Worm (Caenorhabditis elegans) whole organism, young adult: ENCODE results near the gene ZK930.2.

Source experiments
- B0261.1 ChIP-seq: sonication (generic microtip); optimal IDR thresholded peaks from 2 replicates; lab custom pipeline; 2016; ENCODE audit warnings: mild to moderate bottlenecking, missing genetic modification characterization, moderate library complexity, missing compliant biosample characterization
- D2030.7 ChIP-seq: fragments of 200-800 bp; sonication (Bioruptor generic); IDR thresholded peaks from 2 replicates; pipeline ENCODE4 v1.3.6; 2022; ENCODE audit warnings: missing genetic modification reagents, missing genetic modification characterization, missing compliant biosample characterization
- K11D2.4 ChIP-seq: fragments of 200-800 bp; sonication (Bioruptor generic); IDR thresholded peaks from 2 replicates; pipeline ENCODE4 v1.3.6; 2022; ENCODE audit warnings: missing genetic modification reagents, missing genetic modification characterization, missing compliant biosample characterization
- K12H6.12 ChIP-seq: fragments of 200-800 bp; sonication (Bioruptor generic); optimal IDR thresholded peaks from 2 replicates; lab custom pipeline; 2018; ENCODE audit warnings: mild to moderate bottlenecking, missing genetic modification characterization, missing compliant biosample characterization
- T26A5.8 ChIP-seq: sonication (generic microtip); optimal IDR thresholded peaks from 2 replicates; lab custom pipeline; 2016; ENCODE audit warnings: missing genetic modification characterization, missing compliant biosample characterization
- akir-1 ChIP-seq: fragments of 200-800 bp; sonication (Bioruptor generic); optimal IDR thresholded peaks from 2 replicates; lab custom pipeline; 2018; ENCODE audit warnings: mild to moderate bottlenecking, missing genetic modification characterization, moderate library complexity, missing compliant biosample characterization
- aptf-2 ChIP-seq: fragments of 200-800 bp; sonication (Bioruptor generic); conservative IDR thresholded peaks from 2 replicates; pipeline ENCODE4 v1.3.6; 2022; ENCODE audit warnings: missing genetic modification reagents, missing genetic modification characterization, missing compliant biosample characterization
- bed-1 ChIP-seq: fragments of 200-800 bp; sonication (Bioruptor generic); IDR thresholded peaks from 2 replicates; pipeline ENCODE4 v1.3.6; 2022; ENCODE audit warnings: missing genetic modification reagents, missing genetic modification characterization, missing compliant biosample characterization
- ceh-27 ChIP-seq: fragments of 200-800 bp; sonication (Bioruptor generic); optimal IDR thresholded peaks from 2 replicates; lab custom pipeline; 2018; ENCODE audit warnings: mild to moderate bottlenecking, missing genetic modification characterization, moderate library complexity, missing compliant biosample characterization
- dox-1 ChIP-seq: fragments of 200-800 bp; sonication (Bioruptor generic); IDR thresholded peaks from 2 replicates; pipeline ENCODE4 v1.3.6; 2022; ENCODE audit warnings: missing genetic modification reagents, missing genetic modification characterization, missing compliant biosample characterization
- efl-1 ChIP-seq: fragments of 150-350 bp; optimal IDR thresholded peaks from 2 replicates; lab custom pipeline; 2014; ENCODE audit warnings: missing biosample characterization, missing genetic modification reagents, missing genetic modification characterization
- egrh-3 ChIP-seq: fragments of 200-800 bp; sonication (Bioruptor generic); IDR thresholded peaks from 2 replicates; pipeline ENCODE4 v1.3.6; 2022; ENCODE audit warnings: missing genetic modification reagents, missing genetic modification characterization, missing compliant biosample characterization
- ets-4 ChIP-seq: fragments of 200-800 bp; sonication (Bioruptor generic); optimal IDR thresholded peaks from 2 replicates; lab custom pipeline; 2018; ENCODE audit warnings: mild to moderate bottlenecking, missing genetic modification characterization, missing compliant biosample characterization
- hmg-1.2 ChIP-seq: fragments of 200-800 bp; sonication (Bioruptor generic); IDR thresholded peaks from 2 replicates; pipeline ENCODE4 v1.3.6; 2022; ENCODE audit warnings: missing genetic modification reagents, missing genetic modification characterization, missing compliant biosample characterization
- hrde-1 ChIP-seq: sonication (generic microtip); optimal IDR thresholded peaks from 2 replicates; lab custom pipeline; 2016; ENCODE audit warnings: missing genetic modification characterization, mild to moderate bottlenecking, missing compliant biosample characterization, moderate library complexity, missing genotype, missing genetic modification reagents, borderline replicate concordance
- hsf-1 ChIP-seq: fragments of 200-800 bp; sonication (Bioruptor generic); IDR thresholded peaks from 2 replicates; pipeline ENCODE4 v1.3.6; 2022; ENCODE audit warnings: missing genetic modification reagents, missing genetic modification characterization, missing compliant biosample characterization
- let-526 ChIP-seq: fragments of 200-800 bp; sonication (Bioruptor generic); IDR thresholded peaks from 2 replicates; pipeline ENCODE4 v1.3.6; 2022; ENCODE audit warnings: missing genetic modification reagents, missing genetic modification characterization, missing compliant biosample characterization
- lsy-27 ChIP-seq: sonication (generic microtip); optimal IDR thresholded peaks from 2 replicates; lab custom pipeline; 2017; ENCODE audit warnings: missing genetic modification characterization, mild to moderate bottlenecking, missing compliant biosample characterization, antibody characterized with exemption, missing genotype, borderline replicate concordance; ENCODE audit not compliant: insufficient read depth
- mes-4 ChIP-seq: sonication (generic microtip); optimal IDR thresholded peaks from 2 replicates; lab custom pipeline; 2016; ENCODE audit warnings: missing genotype, missing genetic modification characterization, missing compliant biosample characterization
- nfyb-1 ChIP-seq: fragments of 200-800 bp; sonication (Bioruptor generic); IDR thresholded peaks from 2 replicates; pipeline ENCODE4 v1.3.6; 2022; ENCODE audit warnings: missing genetic modification reagents, missing genetic modification characterization, missing compliant biosample characterization
- nhr-120 ChIP-seq: fragments of 200-800 bp; sonication (Bioruptor generic); IDR thresholded peaks from 2 replicates; pipeline ENCODE4 v1.3.6; 2022; ENCODE audit warnings: missing genetic modification characterization, missing compliant biosample characterization
- nhr-80 ChIP-seq: sonication (generic microtip); optimal IDR thresholded peaks from 2 replicates; lab custom pipeline; 2016; ENCODE audit warnings: missing genetic modification characterization, missing compliant biosample characterization
- rec-8 ChIP-seq, 2 experiments: sonication (generic microtip); optimal IDR thresholded peaks; 2 replicates each; lab custom pipeline; 2016; ENCODE audit warnings: mild to moderate bottlenecking in 2 of 2, missing genetic modification characterization in 2 of 2, missing genetic modification reagents in 2 of 2, missing genotype in 2 of 2, missing biosample characterization in 1 of 2, missing compliant biosample characterization in 1 of 2, moderate library complexity in 1 of 2
- repo-1 ChIP-seq: sonication (generic microtip); optimal IDR thresholded peaks from 2 replicates; lab custom pipeline; 2017; ENCODE audit warnings: mild to moderate bottlenecking, missing genetic modification characterization, missing compliant biosample characterization
- tbx-9 ChIP-seq: sonication (generic microtip); optimal IDR thresholded peaks from 2 replicates; lab custom pipeline; 2016; ENCODE audit warnings: borderline replicate concordance, missing genetic modification characterization, inconsistent platforms, missing compliant biosample characterization
- unc-130 ChIP-seq: sonication (generic microtip); optimal IDR thresholded peaks from 2 replicates; lab custom pipeline; 2016; ENCODE audit warnings: missing genetic modification reagents, missing genetic modification characterization, missing compliant biosample characterization
- xnd-1 ChIP-seq: sonication (generic microtip); optimal IDR thresholded peaks from 2 replicates; lab custom pipeline; 2016; ENCODE audit warnings: missing genotype, missing genetic modification reagents, missing genetic modification characterization, missing compliant biosample characterization
- zfh-2 ChIP-seq: fragments of 200-800 bp; sonication (Bioruptor generic); conservative IDR thresholded peaks from 2 replicates; pipeline ENCODE4 v1.3.6; 2022; ENCODE audit warnings: missing genetic modification reagents, missing genetic modification characterization, missing compliant biosample characterization
- ztf-25 ChIP-seq: fragments of 200-800 bp; sonication (Bioruptor generic); IDR thresholded peaks from 2 replicates; pipeline ENCODE4 v1.3.6; 2022; ENCODE audit warnings: missing genetic modification reagents, missing genetic modification characterization, missing compliant biosample characterization
- ztf-3 ChIP-seq: fragments of 200-800 bp; sonication (Bioruptor generic); optimal IDR thresholded peaks from 2 replicates; lab custom pipeline; 2018; ENCODE audit warnings: mild to moderate bottlenecking, missing genetic modification characterization, missing compliant biosample characterization
- ztf-6 ChIP-seq: fragments of 200-800 bp; sonication (Bioruptor generic); IDR thresholded peaks from 2 replicates; pipeline ENCODE4 v1.3.6; 2022; ENCODE audit warnings: missing genetic modification reagents, missing genetic modification characterization, missing compliant biosample characterization

Gene ZK930.2

ce11 chrII:11930132-11930531, 36.9 kb upstream of the ZK930.2 start:
- TF ChIP-seq dox-1 (GFP tag; lab: Robert Waterston, UW) (no peak), T26A5.8 (no peak), K12H6.12 (tag; lab: Kevin White, UChicago) (no peak), ztf-6 (GFP tag; lab: Robert Waterston, UW) (no peak), hrde-1 (no peak), tbx-9 (tag; lab: Kevin White, UChicago) (no peak), unc-130 (GFP tag; lab: Kevin White, UChicago) (no peak), rec-8 (tag; optimal IDR thresholded peaks at IDR 0.05; lab: Kevin White, UChicago) (no peak), aptf-2 (GFP tag; lab: Robert Waterston, UW) (no peak), xnd-1 (tag; lab: Kevin White, UChicago) (no peak)

ce11 chrII:11928752-11929151, 35.5 kb upstream of the ZK930.2 start:
- TF ChIP-seq egrh-3 (0 out of 2 replicates have a peak, but pooled peaks have one; percentile 29), efl-1 (GFP tag; lab: Kevin White, UChicago) (peak; percentile 38), ceh-27 (peak; percentile 13), zfh-2 (GFP tag; lab: Robert Waterston, UW) (peak; percentile 42; the same call in 1 of the 2 replicates), nhr-80 (no peak), akir-1 (GFP tag; lab: Kevin White, UChicago) (no peak), bed-1 (GFP tag; lab: Robert Waterston, UW) (no peak)

ce11 chrII:11926501-11926900, 33.3 kb upstream of the ZK930.2 start:
- TF ChIP-seq ztf-25: no peak
- peak; percentile 73; the same call in 1 of the 2 replicates for TF ChIP-seq nfyb-1 (GFP tag; lab: Robert Waterston, UW)

ce11 chrII:11925203-11925602, 32.0 kb upstream of the ZK930.2 start:
- TF ChIP-seq ets-4 (GFP tag; lab: Kevin White, UChicago): no peak
- no peak for TF ChIP-seq B0261.1 (tag; lab: Kevin White, UChicago)
- no peak for TF ChIP-seq D2030.7 (GFP tag; lab: Robert Waterston, UW)
- no peak for TF ChIP-seq K11D2.4
- no peak for TF ChIP-seq let-526 (GFP tag; lab: Robert Waterston, UW)
- TF ChIP-seq mes-4 (tag; lab: Kevin White, UChicago): no peak
- TF ChIP-seq ztf-3 (GFP tag; lab: Kevin White, UChicago): no peak
- no peak for TF ChIP-seq nhr-120
- TF ChIP-seq, all 124 proteins: peak for 0

- TF ChIP-seq repo-1 (tag; lab: Kevin White, UChicago) (no peak), lsy-27 (tag; lab: Kevin White, UChicago) (no peak), hsf-1 (GFP tag; lab: Robert Waterston, UW) (0 out of 2 replicates have a peak, but pooled peaks have one; percentile 37), hmg-1.2 (GFP tag; lab: Robert Waterston, UW) (peak; percentile 83)
Measured at ce11 chrII:11923620-11924298, 30.5 kb upstream of the ZK930.2 start.
